Worm (Caenorhabditis elegans) whole organism, midembryonic: ENCODE data around the gene hlh-4.

Experiments used
- T22C8.4 ChIP-seq: fragments of 200-800 bp; sonication (Bioruptor generic); IDR thresholded peaks from 2 replicates; pipeline ENCODE4 v1.3.6; 2022; ENCODE audit warnings: missing genetic modification characterization, missing compliant biosample characterization
- cog-1 ChIP-seq: sonication (generic microtip); optimal IDR thresholded peaks from 2 replicates; lab custom pipeline; 2016; ENCODE audit warnings: missing genetic modification characterization, missing compliant biosample characterization
- flt-1 ChIP-seq: fragments of 200-800 bp; sonication (Bioruptor generic); IDR thresholded peaks from 2 replicates; pipeline ENCODE4 v1.3.6; 2022; ENCODE audit warnings: missing genetic modification characterization, missing compliant biosample characterization
- klf-2 ChIP-seq: fragments of 200-800 bp; sonication (Bioruptor generic); conservative IDR thresholded peaks from 2 replicates; pipeline ENCODE4 v1.3.6; 2022; ENCODE audit warnings: missing genetic modification reagents, missing genetic modification characterization, missing compliant biosample characterization
- med-1 ChIP-seq: sonication (generic microtip); optimal IDR thresholded peaks from 2 replicates; lab custom pipeline; 2017; ENCODE audit warnings: missing genetic modification characterization, mild to moderate bottlenecking, missing compliant biosample characterization, antibody characterized with exemption, missing genetic modification reagents; ENCODE audit not compliant: insufficient read depth
- ref-1 ChIP-seq: fragments of 200-800 bp; sonication (Bioruptor generic); conservative IDR thresholded peaks from 2 replicates; pipeline ENCODE4 v1.3.6; 2022; ENCODE audit warnings: missing genetic modification reagents, missing genetic modification characterization, missing compliant biosample characterization
- tab-1 ChIP-seq: fragments of 200-800 bp; sonication (Bioruptor generic); IDR thresholded peaks from 2 replicates; pipeline ENCODE4 v1.3.6; 2022; ENCODE audit warnings: missing genetic modification characterization, missing compliant biosample characterization
- ztf-23 ChIP-seq: fragments of 200-800 bp; sonication (Bioruptor generic); IDR thresholded peaks from 2 replicates; pipeline ENCODE4 v1.3.6; 2022; ENCODE audit warnings: missing genetic modification reagents, missing genetic modification characterization, missing compliant biosample characterization
- ztf-29 ChIP-seq: fragments of 200-800 bp; sonication (Bioruptor generic); IDR thresholded peaks from 2 replicates; pipeline ENCODE4 v1.3.6; 2022; ENCODE audit warnings: missing genetic modification reagents, missing genetic modification characterization, missing compliant biosample characterization

DNA sequence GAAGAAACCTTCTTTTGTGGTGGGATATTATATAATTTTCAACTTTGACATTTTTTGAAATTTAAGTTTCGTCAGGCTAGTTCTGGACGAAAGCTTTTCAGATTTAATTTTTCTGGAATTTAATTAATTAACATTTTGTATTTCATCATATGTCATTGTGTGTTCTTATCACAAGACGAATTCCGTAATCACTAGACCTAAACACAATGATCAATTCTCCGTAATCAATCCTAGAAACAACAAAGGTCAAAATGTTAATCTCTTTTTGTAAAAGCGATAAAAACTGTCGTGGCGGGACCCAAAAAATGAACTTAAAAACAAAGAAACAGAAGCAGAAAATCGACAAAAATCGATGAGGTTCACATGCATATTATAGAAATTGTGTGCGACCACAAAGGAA, 24.1 kb downstream of the hlh-4 start:
- TF ChIP-seq ref-1 (GFP tag; lab: Robert Waterston, UW) (no peak), tab-1 (GFP tag; lab: Robert Waterston, UW) (no peak), cog-1 (no peak), flt-1 (GFP tag; lab: Robert Waterston, UW) (no peak), ztf-29 (GFP tag; lab: Robert Waterston, UW) (no peak), med-1 (GFP tag; lab: Kevin White, UChicago) (no peak), ztf-23 (GFP tag; lab: Robert Waterston, UW) (no peak), T22C8.4 (GFP tag; lab: Robert Waterston, UW) (no peak), klf-2 (GFP tag; lab: Robert Waterston, UW) (no peak)
